Worm (Caenorhabditis elegans): ENCODE measurements around the gene Y17G7B.23.

ce11 chrII:11972266-11972665 lies 26.7 kb upstream of the Y17G7B.23 start:
- no peak for TF ChIP-seq lir-3 (tag; optimal IDR thresholded peaks at IDR 0.05)
- TF ChIP-seq cey-2 (tag; optimal IDR thresholded peaks at IDR 0.05; ENCODE audit: borderline replicate concordance, insufficient read depth) = no peak
- TF ChIP-seq dve-1 (tag; optimal IDR thresholded peaks at IDR 0.05; ENCODE audit: insufficient read depth) = no peak
- TF ChIP-seq jun-1 (tag; optimal IDR thresholded peaks at IDR 0.05) = no peak
- no peak for TF ChIP-seq zip-11 (GFP tag; IDR thresholded peaks at IDR 0.05)
- no peak for TF ChIP-seq snpc-4 (tag; optimal IDR thresholded peaks at IDR 0.05)

All from whole organism, L4 larva.